Worm (Caenorhabditis elegans) whole organism, late embryonic: ENCODE results near the gene sups-1.

Experiments used
- C08G9.2 ChIP-seq: sonication (generic microtip); optimal IDR thresholded peaks from 2 replicates; lab custom pipeline; 2016; ENCODE audit warnings: mild to moderate bottlenecking, missing genetic modification characterization, moderate library complexity, missing compliant biosample characterization
- C38D4.7 ChIP-seq: fragments of 200-800 bp; sonication (Bioruptor generic); optimal IDR thresholded peaks from 2 replicates; lab custom pipeline; 2018; ENCODE audit warnings: mild to moderate bottlenecking, missing genetic modification characterization, moderate library complexity, missing compliant biosample characterization
- K02D7.2 ChIP-seq: sonication (generic microtip); optimal IDR thresholded peaks from 2 replicates; lab custom pipeline; 2017; ENCODE audit warnings: mild to moderate bottlenecking, missing genetic modification characterization, missing compliant biosample characterization
- ahr-1 ChIP-seq: sonication (generic microtip); optimal IDR thresholded peaks from 2 replicates; lab custom pipeline; 2016; ENCODE audit warnings: missing genetic modification characterization, missing compliant biosample characterization
- ceh-14 ChIP-seq: sonication (generic microtip); optimal IDR thresholded peaks from 2 replicates; lab custom pipeline; 2016; ENCODE audit warnings: missing genotype, missing genetic modification characterization, missing compliant biosample characterization
- ceh-18 ChIP-seq: sonication (generic microtip); optimal IDR thresholded peaks from 2 replicates; lab custom pipeline; 2016; ENCODE audit warnings: missing genetic modification characterization, missing compliant biosample characterization
- ceh-2 ChIP-seq: sonication (generic microtip); optimal IDR thresholded peaks from 2 replicates; lab custom pipeline; 2016; ENCODE audit warnings: missing genotype, missing genetic modification characterization, missing compliant biosample characterization
- ceh-22 ChIP-seq: sonication (generic microtip); optimal IDR thresholded peaks from 2 replicates; lab custom pipeline; 2017; ENCODE audit warnings: missing biosample characterization, missing genetic modification characterization
- ceh-30 ChIP-seq: fragments of 150-350 bp; optimal IDR thresholded peaks from 2 replicates; lab custom pipeline; 2014; ENCODE audit warnings: missing biosample characterization, missing genetic modification characterization
- ceh-31 ChIP-seq: sonication (generic microtip); optimal IDR thresholded peaks from 2 replicates; lab custom pipeline; 2016; ENCODE audit warnings: missing genetic modification characterization, missing compliant biosample characterization
- ceh-34 ChIP-seq: sonication (generic microtip); optimal IDR thresholded peaks from 2 replicates; lab custom pipeline; 2016; ENCODE audit warnings: mild to moderate bottlenecking, missing genetic modification characterization, missing compliant biosample characterization
- ceh-48 ChIP-seq: sonication (generic microtip); optimal IDR thresholded peaks from 2 replicates; lab custom pipeline; 2016; ENCODE audit warnings: missing genetic modification characterization, inconsistent platforms, missing compliant biosample characterization
- ceh-6 ChIP-seq: fragments of 200-800 bp; sonication (Bioruptor generic); optimal IDR thresholded peaks from 2 replicates; lab custom pipeline; 2018; ENCODE audit warnings: mild to moderate bottlenecking, missing genetic modification characterization, missing compliant biosample characterization
- ceh-9 ChIP-seq: sonication (generic microtip); optimal IDR thresholded peaks from 2 replicates; lab custom pipeline; 2016; ENCODE audit warnings: mild to moderate bottlenecking, missing genetic modification characterization, inconsistent platforms, missing compliant biosample characterization
- che-1 ChIP-seq: sonication (generic microtip); optimal IDR thresholded peaks from 2 replicates; lab custom pipeline; 2016; ENCODE audit warnings: mild to moderate bottlenecking, missing genetic modification characterization, missing compliant biosample characterization
- dmd-4 ChIP-seq: sonication (generic microtip); optimal IDR thresholded peaks from 2 replicates; lab custom pipeline; 2016; ENCODE audit warnings: borderline replicate concordance, missing genetic modification characterization, missing compliant biosample characterization
- dve-1 ChIP-seq: sonication (generic microtip); optimal IDR thresholded peaks from 2 replicates; lab custom pipeline; 2017; ENCODE audit warnings: antibody characterized with exemption, mild to moderate bottlenecking, missing genetic modification characterization, missing compliant biosample characterization
- elt-4 ChIP-seq: sonication (generic microtip); optimal IDR thresholded peaks from 2 replicates; lab custom pipeline; 2016; ENCODE audit warnings: missing genetic modification characterization, missing compliant biosample characterization
- ets-4 ChIP-seq: sonication (generic microtip); optimal IDR thresholded peaks from 2 replicates; lab custom pipeline; 2016; ENCODE audit warnings: missing genetic modification characterization, missing compliant biosample characterization
- eyg-1 ChIP-seq: sonication (generic microtip); optimal IDR thresholded peaks from 2 replicates; lab custom pipeline; 2016; ENCODE audit warnings: missing genotype, missing genetic modification characterization, missing compliant biosample characterization
- fax-1 ChIP-seq: sonication (generic microtip); optimal IDR thresholded peaks from 2 replicates; lab custom pipeline; 2016; ENCODE audit warnings: missing genotype, missing genetic modification characterization, missing compliant biosample characterization
- fkh-10 ChIP-seq: fragments of 150-350 bp; optimal IDR thresholded peaks from 2 replicates; lab custom pipeline; 2014; ENCODE audit warnings: missing biosample characterization, missing genetic modification reagents, missing genetic modification characterization
- fkh-6 ChIP-seq: sonication (generic microtip); optimal IDR thresholded peaks from 2 replicates; lab custom pipeline; 2016; ENCODE audit warnings: missing genetic modification characterization, missing compliant biosample characterization
- gmeb-2 ChIP-seq: sonication (generic microtip); optimal IDR thresholded peaks from 2 replicates; lab custom pipeline; 2016; ENCODE audit warnings: missing genetic modification characterization, inconsistent platforms, missing compliant biosample characterization
- hlh-13 ChIP-seq: fragments of 200-800 bp; sonication (Bioruptor generic); optimal IDR thresholded peaks from 2 replicates; lab custom pipeline; 2018; ENCODE audit warnings: mild to moderate bottlenecking, missing genetic modification characterization, missing compliant biosample characterization
- hlh-15 ChIP-seq: sonication (generic microtip); optimal IDR thresholded peaks from 2 replicates; lab custom pipeline; 2016; ENCODE audit warnings: missing genetic modification characterization, missing compliant biosample characterization
- hlh-30 ChIP-seq: sonication (generic microtip); optimal IDR thresholded peaks from 2 replicates; lab custom pipeline; 2017; ENCODE audit warnings: antibody characterized with exemption, missing genetic modification characterization, missing compliant biosample characterization; ENCODE audit not compliant: insufficient read depth
- hlh-6 ChIP-seq: sonication (generic microtip); optimal IDR thresholded peaks from 2 replicates; lab custom pipeline; 2016; ENCODE audit warnings: missing genotype, missing genetic modification characterization, missing compliant biosample characterization
- lin-11 ChIP-seq: fragments of 200-800 bp; sonication (Bioruptor generic); optimal IDR thresholded peaks from 2 replicates; lab custom pipeline; 2018; ENCODE audit warnings: mild to moderate bottlenecking, missing genetic modification characterization, missing compliant biosample characterization
- madf-2 ChIP-seq: sonication (generic microtip); optimal IDR thresholded peaks from 2 replicates; lab custom pipeline; 2017; ENCODE audit warnings: missing genetic modification characterization, missing compliant biosample characterization
- nfya-1 ChIP-seq: sonication (generic microtip); optimal IDR thresholded peaks from 2 replicates; lab custom pipeline; 2017; ENCODE audit warnings: missing genetic modification characterization, mild to moderate bottlenecking, missing compliant biosample characterization, antibody characterized with exemption, moderate library complexity
- nhr-11 ChIP-seq: fragments of 150-350 bp; optimal IDR thresholded peaks from 2 replicates; lab custom pipeline; 2014; ENCODE audit warnings: missing biosample characterization, missing genetic modification characterization
- nhr-232 ChIP-seq: sonication (generic microtip); optimal IDR thresholded peaks from 2 replicates; lab custom pipeline; 2016; ENCODE audit warnings: missing genetic modification characterization, missing compliant biosample characterization
- npax-4 ChIP-seq: sonication (generic microtip); optimal IDR thresholded peaks from 2 replicates; lab custom pipeline; 2016; ENCODE audit warnings: missing genetic modification characterization, missing compliant biosample characterization
- pag-3 ChIP-seq: sonication (generic microtip); optimal IDR thresholded peaks from 2 replicates; lab custom pipeline; 2016; ENCODE audit warnings: missing compliant biosample characterization, missing genetic modification characterization, borderline replicate concordance
- pat-9 ChIP-seq: fragments of 200-800 bp; sonication (Bioruptor generic); optimal IDR thresholded peaks from 2 replicates; lab custom pipeline; 2018; ENCODE audit warnings: mild to moderate bottlenecking, missing genetic modification characterization, moderate library complexity, missing compliant biosample characterization
- pha-4 ChIP-seq: fragments of 150-350 bp; optimal IDR thresholded peaks from 2 replicates; lab custom pipeline; 2018; ENCODE audit warnings: missing biosample characterization, missing genetic modification reagents, missing genetic modification characterization
- pros-1 ChIP-seq: fragments of 150-350 bp; optimal IDR thresholded peaks from 2 replicates; lab custom pipeline; 2014; ENCODE audit warnings: missing biosample characterization, missing genetic modification reagents, missing genetic modification characterization
- ref-2 ChIP-seq: sonication (generic microtip); optimal IDR thresholded peaks from 2 replicates; lab custom pipeline; 2016; ENCODE audit warnings: missing genetic modification characterization, missing compliant biosample characterization
- rnt-1 ChIP-seq: sonication (generic microtip); optimal IDR thresholded peaks from 2 replicates; lab custom pipeline; 2016; ENCODE audit warnings: missing genetic modification characterization, missing compliant biosample characterization
- sdc-2 ChIP-seq: sonication (generic microtip); optimal IDR thresholded peaks from 2 replicates; lab custom pipeline; 2016; ENCODE audit warnings: missing genotype, missing genetic modification characterization, missing compliant biosample characterization
- sox-2 ChIP-seq: fragments of 200-800 bp; sonication (Bioruptor generic); IDR thresholded peaks from 2 replicates; pipeline ENCODE4 v1.3.6; 2022; ENCODE audit warnings: missing genetic modification reagents, missing genetic modification characterization, missing compliant biosample characterization
- syd-9 ChIP-seq: sonication (generic microtip); optimal IDR thresholded peaks from 2 replicates; lab custom pipeline; 2016; ENCODE audit warnings: mild to moderate bottlenecking, missing genetic modification characterization, moderate library complexity, missing compliant biosample characterization
- tbx-2 ChIP-seq: sonication (generic microtip); optimal IDR thresholded peaks from 2 replicates; lab custom pipeline; 2016; ENCODE audit warnings: missing genetic modification characterization, missing compliant biosample characterization
- unc-42 ChIP-seq: sonication (generic microtip); optimal IDR thresholded peaks from 2 replicates; lab custom pipeline; 2016; ENCODE audit warnings: missing genotype, missing genetic modification characterization, missing compliant biosample characterization
- unc-55 ChIP-seq: sonication (generic microtip); optimal IDR thresholded peaks from 2 replicates; lab custom pipeline; 2017; ENCODE audit warnings: missing biosample characterization, missing genetic modification reagents, missing genetic modification characterization
- unc-86 ChIP-seq: sonication (generic microtip); optimal IDR thresholded peaks from 2 replicates; lab custom pipeline; 2016; ENCODE audit warnings: missing genetic modification characterization, missing compliant biosample characterization
- zip-5 ChIP-seq: sonication (generic microtip); optimal IDR thresholded peaks from 2 replicates; lab custom pipeline; 2016; ENCODE audit warnings: missing genetic modification characterization, missing compliant biosample characterization
- ztf-16 ChIP-seq: sonication (generic microtip); optimal IDR thresholded peaks from 2 replicates; lab custom pipeline; 2017; ENCODE audit warnings: missing genetic modification characterization, missing compliant biosample characterization

sups-1 gene

DNA sequence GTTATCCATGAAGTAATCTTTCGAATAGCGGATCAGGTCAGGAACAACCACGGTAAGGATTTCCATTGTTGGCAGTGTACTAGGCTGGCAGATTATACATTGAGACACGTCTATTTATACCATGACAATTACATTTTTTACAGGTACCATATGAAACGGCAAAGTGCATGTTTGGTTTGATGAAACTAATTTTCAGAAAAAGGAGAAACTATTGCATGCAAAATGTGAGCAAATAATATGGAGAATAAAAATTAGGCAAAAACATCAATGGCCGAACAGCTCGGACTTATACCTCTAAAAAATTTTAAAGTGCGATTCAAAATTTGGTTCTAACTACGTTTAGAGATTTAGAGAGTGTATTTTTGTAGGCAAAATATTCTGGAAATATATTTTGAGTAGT is 11.2 kb upstream of the sups-1 start, which contains the start of gene F22F4.5:
Gene F22F4.5 (minus strand): TSS at position 101 of the 400 bp plus-strand sequence.
- TF ChIP-seq ets-4 (tag; lab: Kevin White, UChicago): no peak

DNA sequence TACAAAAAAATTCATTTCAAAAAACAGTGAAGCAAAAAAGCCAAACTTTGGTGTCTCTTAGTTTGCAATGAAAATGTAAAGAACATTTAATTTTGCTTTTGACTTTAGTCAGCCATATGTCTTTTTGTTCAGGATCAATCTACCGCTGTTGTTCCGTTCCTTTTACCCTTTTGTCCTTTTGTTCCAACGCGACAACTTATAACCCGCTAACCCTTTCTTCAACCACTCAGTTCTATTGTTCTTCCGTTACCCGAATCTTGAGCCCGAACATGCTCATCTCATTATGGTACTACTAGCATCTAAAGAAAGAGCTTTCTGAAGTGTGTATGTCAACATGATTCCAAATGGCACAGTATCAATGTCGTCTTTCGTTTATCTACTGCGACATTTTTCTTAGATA is 9.9 kb upstream of the sups-1 start:
- TF ChIP-seq nhr-11 (no peak), sox-2 (GFP tag; lab: Robert Waterston, UW) (peak; percentile 66)

DNA sequence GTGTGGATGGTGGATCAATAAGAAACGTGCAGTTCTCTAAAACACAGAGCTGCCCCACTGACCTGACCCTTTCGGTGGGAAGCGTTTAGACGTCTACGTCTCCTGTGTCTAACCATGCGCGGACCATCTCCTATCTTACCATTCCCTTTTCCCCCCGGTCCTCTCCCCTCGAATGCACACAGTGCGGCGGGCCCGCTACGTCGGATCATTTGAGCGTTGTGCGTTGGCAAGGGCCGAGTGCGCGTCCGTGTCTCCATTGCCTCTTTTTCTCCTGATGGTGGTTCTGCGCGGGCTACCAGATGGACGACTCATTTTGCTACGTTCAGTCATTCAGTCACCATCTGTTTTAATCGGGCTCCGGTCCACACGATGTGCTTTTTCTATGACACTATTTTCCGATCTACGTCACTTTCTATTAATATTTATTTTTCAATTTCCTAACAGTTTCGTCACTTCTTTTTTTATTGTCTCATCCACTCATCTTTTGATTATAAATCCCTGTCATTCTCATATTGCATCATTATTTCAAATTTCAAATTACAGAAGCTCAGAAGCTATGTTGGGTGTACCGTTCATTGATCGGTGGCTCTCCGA is 8.2 kb upstream of the sups-1 start, which contains the start of gene inx-3:
Gene inx-3 (plus strand): TSS at position 544 of the 594 bp plus-strand sequence.
- TF ChIP-seq ceh-9 (no peak), ets-4 (tag; lab: Kevin White, UChicago) (no peak), gmeb-2 (tag; lab: Kevin White, UChicago) (no peak), pag-3 (no peak), unc-42 (tag; lab: Kevin White, UChicago) (no peak), ceh-2 (tag; lab: Kevin White, UChicago) (peak; percentile 17), ztf-16 (no peak), pros-1 (tag; lab: Kevin White, UChicago) (no peak), nhr-232 (tag; lab: Kevin White, UChicago) (peak; percentile 24), fkh-10 (GFP tag; lab: Kevin White, UChicago) (no peak), ceh-14 (tag; lab: Kevin White, UChicago) (no peak), madf-2 (tag; lab: Kevin White, UChicago) (no peak), ceh-31 (tag; lab: Kevin White, UChicago) (peak; percentile 43), elt-4 (no peak), hlh-6 (tag; lab: Kevin White, UChicago) (peak; percentile 32), ceh-22 (tag; lab: Kevin White, UChicago) (no peak), pat-9 (tag; lab: Kevin White, UChicago) (no peak), fkh-6 (no peak), lin-11 (tag; lab: Kevin White, UChicago) (no peak), C08G9.2 (tag; lab: Kevin White, UChicago) (peak; percentile 24), dmd-4 (no peak), sdc-2 (tag; lab: Kevin White, UChicago) (peak; percentile 42), dve-1 (tag; lab: Kevin White, UChicago) (no peak), nfya-1 (tag; lab: Kevin White, UChicago) (no peak), rnt-1 (tag; lab: Kevin White, UChicago) (no peak), hlh-30 (tag; lab: Kevin White, UChicago) (no peak), fax-1 (tag; lab: Kevin White, UChicago) (no peak), che-1 (tag; lab: Kevin White, UChicago) (no peak), npax-4 (tag; lab: Kevin White, UChicago) (no peak), tbx-2 (tag; lab: Kevin White, UChicago) (peak; percentile 63), hlh-15 (tag; lab: Kevin White, UChicago) (no peak), ceh-34 (tag; lab: Kevin White, UChicago) (peak; percentile 56), hlh-13 (GFP tag; lab: Kevin White, UChicago) (no peak), K02D7.2 (tag; lab: Kevin White, UChicago) (no peak), ahr-1 (tag; lab: Kevin White, UChicago) (no peak), ceh-48 (no peak), C38D4.7 (GFP tag; lab: Kevin White, UChicago) (no peak), ceh-18 (no peak), pha-4 (no peak), syd-9 (tag; lab: Kevin White, UChicago) (peak; percentile 29), zip-5 (tag; lab: Kevin White, UChicago) (no peak), unc-55 (GFP tag; lab: Kevin White, UChicago) (no peak), ceh-30 (tag; lab: Kevin White, UChicago) (no peak), eyg-1 (peak; percentile 40), unc-86 (tag; lab: Kevin White, UChicago) (no peak), ref-2 (tag; lab: Kevin White, UChicago) (peak; percentile 38), ceh-6 (GFP tag; lab: Kevin White, UChicago) (no peak)
